Worm (Caenorhabditis elegans) whole organism, early embryonic: ENCODE measurements around the gene pes-4.
"Not testable (repeated sequence)": the region's sequence is repeated elsewhere in the genome, so short reads cannot be mapped to it uniquely, and the experiment has no call there.

Experiments used
- B0310.2 ChIP-seq: sonication (generic microtip); optimal IDR thresholded peaks from 2 replicates; lab custom pipeline; 2016; ENCODE audit warnings: mild to moderate bottlenecking, missing genetic modification characterization, missing compliant biosample characterization
- F13C5.2 ChIP-seq: sonication (generic microtip); optimal IDR thresholded peaks from 2 replicates; lab custom pipeline; 2017; ENCODE audit warnings: mild to moderate bottlenecking, missing genetic modification characterization, inconsistent platforms, missing compliant biosample characterization
- aly-1 ChIP-seq: sonication (generic microtip); optimal IDR thresholded peaks from 2 replicates; lab custom pipeline; 2016; ENCODE audit warnings: missing genetic modification characterization, missing compliant biosample characterization
- ama-1 ChIP-seq: fragments of 150-350 bp; optimal IDR thresholded peaks from 2 replicates; lab custom pipeline; 2014
- ceh-13 ChIP-seq: fragments of 200-800 bp; sonication (Bioruptor generic); optimal IDR thresholded peaks from 2 replicates; lab custom pipeline; 2018; ENCODE audit warnings: mild to moderate bottlenecking, missing genetic modification characterization, missing compliant biosample characterization
- ceh-36 ChIP-seq: sonication (generic microtip); optimal IDR thresholded peaks from 2 replicates; lab custom pipeline; 2016; ENCODE audit warnings: missing genetic modification characterization, inconsistent platforms, missing compliant biosample characterization
- ets-7 ChIP-seq: sonication (generic microtip); optimal IDR thresholded peaks from 2 replicates; lab custom pipeline; 2016; ENCODE audit warnings: missing genotype, missing genetic modification characterization, missing compliant biosample characterization
- flt-1 ChIP-seq: fragments of 200-800 bp; sonication (Bioruptor generic); IDR thresholded peaks from 2 replicates; pipeline ENCODE4 v1.3.6; 2022; ENCODE audit warnings: missing genetic modification characterization, missing compliant biosample characterization
- hmbx-1 ChIP-seq: sonication (generic microtip); optimal IDR thresholded peaks from 2 replicates; lab custom pipeline; 2016; ENCODE audit warnings: mild to moderate bottlenecking, missing genetic modification characterization, missing compliant biosample characterization
- hmg-4 ChIP-seq: fragments of 200-800 bp; sonication (Bioruptor generic); optimal IDR thresholded peaks from 2 replicates; lab custom pipeline; 2018; ENCODE audit warnings: mild to moderate bottlenecking, missing genetic modification characterization, missing compliant biosample characterization
- hnd-1 ChIP-seq: sonication (generic microtip); optimal IDR thresholded peaks from 2 replicates; lab custom pipeline; 2016; ENCODE audit warnings: missing genetic modification characterization, missing compliant biosample characterization
- pes-1 ChIP-seq: fragments of 200-800 bp; sonication (Bioruptor generic); IDR thresholded peaks from 2 replicates; pipeline ENCODE4 v1.3.6; 2022; ENCODE audit warnings: missing genetic modification reagents, missing genetic modification characterization, missing compliant biosample characterization
- scrt-1 ChIP-seq: fragments of 200-800 bp; sonication (Bioruptor generic); IDR thresholded peaks from 2 replicates; pipeline ENCODE4 v1.3.6; 2022; ENCODE audit warnings: missing genetic modification characterization, missing compliant biosample characterization
- sea-1 ChIP-seq: fragments of 200-800 bp; sonication (Bioruptor generic); conservative IDR thresholded peaks from 2 replicates; pipeline ENCODE4 v1.3.6; 2022; ENCODE audit warnings: missing genetic modification characterization, missing compliant biosample characterization
- tbx-11 ChIP-seq: fragments of 200-800 bp; sonication (Bioruptor generic); IDR thresholded peaks from 2 replicates; pipeline ENCODE4 v1.3.6; 2022; ENCODE audit warnings: missing genetic modification characterization, missing compliant biosample characterization
- tbx-37 ChIP-seq: fragments of 200-800 bp; sonication (Bioruptor generic); conservative IDR thresholded peaks from 2 replicates; pipeline ENCODE4 v1.3.6; 2022; ENCODE audit warnings: missing genetic modification reagents, missing genetic modification characterization, missing compliant biosample characterization
- tra-4 ChIP-seq: sonication (generic microtip); optimal IDR thresholded peaks from 2 replicates; lab custom pipeline; 2017; ENCODE audit warnings: missing genetic modification characterization, missing compliant biosample characterization

The pes-4 gene

DNA sequence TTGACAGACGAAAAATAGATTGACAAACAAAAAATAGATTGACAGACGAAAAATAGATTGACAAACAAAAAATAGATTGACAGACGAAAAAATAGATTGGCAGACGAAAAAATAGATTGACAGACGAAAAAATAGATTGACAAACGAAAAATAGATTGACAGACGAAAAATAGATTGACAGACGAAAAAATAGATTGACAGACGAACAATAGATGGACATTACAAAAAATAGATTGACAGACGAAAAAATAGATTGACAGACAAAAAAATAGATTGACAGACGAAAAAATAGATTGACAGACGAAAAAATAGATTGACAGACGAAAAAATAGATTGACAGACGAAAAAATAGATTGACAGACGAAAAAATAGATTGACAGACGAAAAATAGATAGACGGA lies 31.1 kb upstream of the pes-4 start:
- 0 out of 2 replicates have a peak, but pooled peaks have one; percentile 47 for TF ChIP-seq tbx-11 (GFP tag; lab: Robert Waterston, UW)

ce11 chrIII:1258358-1258757 lies 28.3 kb upstream of the pes-4 start, which contains the start of gene fbxa-78:
TSS of gene fbxa-78 (minus strand) at chrIII:1258458.
- TF ChIP-seq ets-7 (tag; lab: Kevin White, UChicago); tra-4 (tag; lab: Kevin White, UChicago); hmg-4: not testable (repeated sequence)

DNA sequence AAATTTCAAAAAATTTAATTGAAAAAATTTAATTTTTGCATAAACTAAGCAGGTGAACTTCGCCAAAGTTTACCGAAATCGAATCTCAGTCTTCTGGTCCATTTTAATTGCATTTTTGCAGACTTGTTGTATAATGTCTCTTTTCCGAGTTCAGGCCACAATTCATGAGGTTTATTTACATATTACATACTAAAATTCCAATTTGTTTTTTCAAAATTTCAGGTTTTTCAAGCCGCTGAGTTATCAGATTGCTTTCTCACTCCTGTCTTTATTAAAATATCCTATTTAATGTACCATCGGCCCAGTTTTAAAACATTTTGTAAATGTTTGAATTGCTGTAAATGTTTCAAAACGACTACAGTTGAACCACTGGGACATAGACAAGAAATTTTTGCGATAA lies 26.4 kb upstream of the pes-4 start, which contains the start of gene fbxa-208:
Gene fbxa-208 (plus strand): TSS at position 301 of the 400 bp plus-strand sequence.
- TF ChIP-seq ceh-36, ets-7, hnd-1 (tag; lab: Kevin White, UChicago): not testable (repeated sequence)

- peak; percentile 59; the same call in 1 of the 2 replicates for TF ChIP-seq tbx-11 (GFP tag; lab: Robert Waterston, UW)
Observed at ce11 chrIII:1252412-1253207, 22.5 kb upstream of the pes-4 start.

DNA sequence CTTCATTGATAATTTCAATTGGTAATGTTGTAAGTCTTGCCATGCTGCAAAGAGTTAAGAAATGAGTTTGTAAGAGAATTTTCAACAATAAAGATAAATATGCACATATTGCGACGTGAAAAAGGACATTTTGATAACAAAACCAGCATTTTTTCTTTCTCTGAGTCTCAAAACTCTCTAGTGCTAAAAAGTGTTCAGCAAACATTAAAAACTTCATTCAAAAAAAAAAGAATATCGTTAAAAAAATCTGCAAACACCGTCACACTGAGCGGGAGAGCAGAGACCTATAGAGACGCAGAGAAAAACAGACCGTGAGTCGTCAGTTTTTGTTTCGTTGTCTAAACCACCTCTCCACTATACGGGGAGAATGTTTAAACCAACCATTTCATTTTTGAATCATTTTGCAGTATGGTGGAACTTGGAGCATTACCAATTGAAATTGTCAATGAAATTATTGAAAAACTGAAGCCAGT lies 19.1 kb upstream of the pes-4 start, which contains the start of the genes fbxa-76 and fbxa-77:
Gene fbxa-76 (minus strand): TSS at position 51 of the 473 bp plus-strand sequence.
Gene fbxa-77 (plus strand): TSS at position 365 of the 473 bp plus-strand sequence.
- TF ChIP-seq ceh-13 (GFP tag; lab: Kevin White, UChicago) (no peak), ama-1 (no peak), hmbx-1 (tag; lab: Kevin White, UChicago) (no peak), flt-1 (GFP tag; lab: Robert Waterston, UW) (no peak), hnd-1 (tag; lab: Kevin White, UChicago) (no peak), hmg-4 (no peak), sea-1 (GFP tag; lab: Robert Waterston, UW) (no peak), ceh-36 (tag; lab: Kevin White, UChicago) (no peak), tbx-37 (no peak), B0310.2 (tag; lab: Kevin White, UChicago) (no peak), tra-4 (tag; lab: Kevin White, UChicago) (no peak), F13C5.2 (tag; lab: Kevin White, UChicago) (no peak), scrt-1 (GFP tag; lab: Robert Waterston, UW) (no peak), tbx-11 (GFP tag; lab: Robert Waterston, UW) (no peak), pes-1 (GFP tag; lab: Robert Waterston, UW) (no peak), aly-1 (tag; lab: Kevin White, UChicago) (no peak), ets-7 (tag; lab: Kevin White, UChicago) (no peak)

DNA sequence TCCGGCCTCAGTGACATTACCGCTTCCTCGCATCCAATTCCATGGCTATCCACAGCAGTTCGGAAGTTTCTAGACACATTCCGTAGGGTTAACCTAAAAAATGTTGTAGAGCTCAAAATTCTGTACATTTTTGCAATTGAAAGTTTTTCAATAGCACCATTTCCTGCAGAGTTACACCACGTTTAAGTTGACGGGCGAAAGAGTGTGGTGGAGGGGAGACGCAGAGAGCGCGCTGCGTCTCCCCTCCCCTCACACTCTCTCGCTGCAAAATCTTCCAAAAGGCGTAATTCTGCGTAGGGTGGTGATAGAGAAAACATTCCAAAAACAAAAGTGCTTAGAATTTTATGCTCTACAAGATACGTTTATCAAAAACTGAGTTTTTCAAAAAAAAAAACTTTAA lies 18.3 kb upstream of the pes-4 start:
- TF ChIP-seq sea-1 (GFP tag; lab: Robert Waterston, UW) (no peak), ama-1 (no peak), B0310.2 (tag; lab: Kevin White, UChicago) (no peak), F13C5.2 (tag; lab: Kevin White, UChicago) (no peak), hmg-4 (no peak), ets-7 (tag; lab: Kevin White, UChicago) (no peak), scrt-1 (GFP tag; lab: Robert Waterston, UW) (no peak), aly-1 (tag; lab: Kevin White, UChicago) (no peak), pes-1 (GFP tag; lab: Robert Waterston, UW) (no peak), ceh-36 (tag; lab: Kevin White, UChicago) (no peak), tra-4 (tag; lab: Kevin White, UChicago) (no peak), flt-1 (GFP tag; lab: Robert Waterston, UW) (no peak), hnd-1 (tag; lab: Kevin White, UChicago) (no peak)

DNA sequence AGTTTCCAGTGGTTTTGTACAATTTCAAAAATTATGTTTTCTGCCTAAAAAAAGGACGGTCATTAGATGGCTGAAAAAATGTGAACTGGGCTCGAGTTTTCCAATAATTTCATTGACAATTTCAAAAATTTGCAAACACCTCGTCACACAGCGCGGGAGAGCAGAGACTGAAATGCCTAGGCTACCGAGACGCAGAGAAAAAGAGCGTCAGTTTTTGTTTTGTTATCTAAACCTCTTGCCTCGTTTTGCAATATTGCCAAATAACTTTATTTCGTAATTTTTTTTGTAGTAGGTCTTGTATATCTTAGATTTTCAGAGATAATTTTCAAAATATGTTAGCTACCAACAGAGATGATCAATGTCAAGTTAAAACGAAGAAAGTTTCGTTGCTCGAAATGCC lies 13.1 kb upstream of the pes-4 start, which contains the start of gene fbxa-63:
Gene fbxa-63 (plus strand): TSS at position 310 of the 400 bp plus-strand sequence.
- TF ChIP-seq sea-1 (GFP tag; lab: Robert Waterston, UW) (no peak), F13C5.2 (tag; lab: Kevin White, UChicago) (no peak), tra-4 (tag; lab: Kevin White, UChicago) (no peak), tbx-11 (GFP tag; lab: Robert Waterston, UW) (no peak), aly-1 (tag; lab: Kevin White, UChicago) (no peak), hnd-1 (tag; lab: Kevin White, UChicago) (no peak), B0310.2 (tag; lab: Kevin White, UChicago) (no peak), flt-1 (GFP tag; lab: Robert Waterston, UW) (no peak), tbx-37 (no peak), ceh-13 (GFP tag; lab: Kevin White, UChicago) (no peak), hmg-4 (no peak), ets-7 (tag; lab: Kevin White, UChicago) (no peak), ama-1 (no peak)

- TF ChIP-seq pes-1 (GFP tag; lab: Robert Waterston, UW) (no peak), sea-1 (GFP tag; lab: Robert Waterston, UW) (no peak), hmg-4 (no peak), scrt-1 (GFP tag; lab: Robert Waterston, UW) (no peak), tbx-11 (GFP tag; lab: Robert Waterston, UW) (no peak), ets-7 (tag; lab: Kevin White, UChicago) (no peak), tra-4 (tag; lab: Kevin White, UChicago) (no peak), hmbx-1 (tag; lab: Kevin White, UChicago) (no peak), tbx-37 (no peak)
Observed at ce11 chrIII:1238704-1239103, 8.6 kb upstream of the pes-4 start, which contains the start of gene fbxa-61. TSS of gene fbxa-61 (plus strand) at chrIII:1239048.
